Fruit fly (Drosophila melanogaster) Kc167 (cell line): ENCODE results near the gene tal-AA.

Experiments used
- Myc ChIP-seq: fragments of >200 bp; optimal IDR thresholded peaks from 2 replicates; lab custom pipeline; 2017; ENCODE audit warnings: missing external identifiers
- Sin3A ChIP-seq: fragments of >200 bp; optimal IDR thresholded peaks from 2 replicates; lab custom pipeline; 2018; ENCODE audit warnings: missing external identifiers
- h ChIP-seq: fragments of >200 bp; optimal IDR thresholded peaks from 3 replicates; lab custom pipeline; 2018; ENCODE audit warnings: missing external identifiers
- insv ChIP-seq: fragments of >200 bp; optimal IDR thresholded peaks from 3 replicates; lab custom pipeline; 2018; ENCODE audit warnings: missing external identifiers
- psq ChIP-seq: fragments of >200 bp; optimal IDR thresholded peaks from 2 replicates; lab custom pipeline; 2017; ENCODE audit warnings: missing external identifiers
- ttk ChIP-seq: sonication (Bioruptor generic); optimal IDR thresholded peaks from 2 replicates; lab custom pipeline; 2017; ENCODE audit warnings: missing external identifiers

tal-AA gene

DNA sequence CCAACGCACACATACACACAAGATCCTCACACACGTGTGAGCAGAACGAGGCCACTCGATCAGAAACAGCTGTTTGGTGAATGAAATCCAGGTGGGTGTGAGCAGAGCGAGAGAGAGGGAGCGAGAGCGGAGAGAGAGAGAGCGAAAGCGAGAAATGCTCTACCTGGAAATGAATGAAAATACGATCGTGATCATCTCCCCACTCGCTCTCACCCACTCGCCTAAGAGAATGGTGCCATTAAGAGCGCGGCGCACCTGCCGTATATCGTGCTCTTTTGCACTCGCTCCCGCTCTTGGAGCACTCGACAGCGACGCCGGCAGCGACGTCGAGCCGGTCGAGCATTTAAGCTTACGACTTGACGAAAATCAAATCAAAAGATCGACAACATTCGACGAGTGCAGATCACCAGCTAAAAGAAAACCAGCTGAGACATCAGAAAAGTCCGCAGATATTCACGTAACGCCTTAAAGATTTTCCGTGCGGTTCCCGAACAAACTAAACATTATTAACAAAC is at the start of gene tal-AA, which contains the start of the genes tal-1A, tal-2A and tal-3A:
Gene tal-AA (plus strand): TSS at position 374 of the 515 bp plus-strand sequence.
Gene tal-1A (plus strand): TSS at position 374 of the 515 bp plus-strand sequence.
Gene tal-2A (plus strand): TSS at position 374 of the 515 bp plus-strand sequence.
Gene tal-3A (plus strand): TSS at position 374 of the 515 bp plus-strand sequence.
- no peak for TF ChIP-seq h (lab: Kevin White, UChicago)
- TF ChIP-seq psq (lab: Kevin White, UChicago) = no peak
- no peak for TF ChIP-seq Sin3A (lab: Kevin White, UChicago)
- TF ChIP-seq insv (lab: Kevin White, UChicago) = no peak
- no peak for TF ChIP-seq Myc
- TF ChIP-seq ttk (lab: Kevin White, UChicago) = no peak

- TF ChIP-seq insv (lab: Kevin White, UChicago) (no peak), h (lab: Kevin White, UChicago) (no peak), Sin3A (lab: Kevin White, UChicago) (no peak), ttk (lab: Kevin White, UChicago) (no peak), psq (lab: Kevin White, UChicago) (no peak), Myc (no peak)
Measured at dm6 chr3R:13765001-13765400, 47.9 kb upstream of the tal-AA start.

dm6 chr3R:13765456-13765855 is 47.5 kb upstream of the tal-AA start, which contains the start of gene CG9312:
Gene CG9312 (plus strand): TSS chr3R:13765756.
- no peak for TF ChIP-seq Myc
- no peak for TF ChIP-seq ttk (lab: Kevin White, UChicago)
- no peak for TF ChIP-seq h (lab: Kevin White, UChicago)
- TF ChIP-seq insv (lab: Kevin White, UChicago) = no peak
- no peak for TF ChIP-seq psq (lab: Kevin White, UChicago)
- TF ChIP-seq Sin3A (lab: Kevin White, UChicago) = no peak

DNA sequence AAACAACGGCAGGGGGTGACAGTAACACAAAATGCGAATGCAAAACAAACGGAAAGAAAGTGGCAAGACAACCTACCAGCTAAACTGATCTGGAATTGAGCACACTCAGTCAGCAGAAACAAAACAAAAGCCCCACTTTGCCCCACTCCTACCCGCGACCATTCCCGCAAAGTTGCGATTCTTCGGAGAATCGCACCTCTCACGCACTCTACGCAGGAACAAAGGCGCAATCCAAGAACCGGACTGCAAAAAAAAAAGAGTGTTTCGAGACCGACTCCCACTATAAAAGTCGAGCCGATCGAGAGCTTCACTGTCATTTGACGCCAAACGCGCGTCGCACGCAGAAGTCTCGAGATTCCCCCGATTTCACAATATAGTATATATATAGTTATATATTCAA is 45.7 kb upstream of the tal-AA start, which contains the start of gene Cht5:
Gene Cht5 (plus strand): TSS at position 311 of the 400 bp plus-strand sequence.
- no peak for TF ChIP-seq ttk (lab: Kevin White, UChicago)
- no peak for TF ChIP-seq h (lab: Kevin White, UChicago)
- TF ChIP-seq Myc = no peak
- no peak for TF ChIP-seq Sin3A (lab: Kevin White, UChicago)
- no peak for TF ChIP-seq psq (lab: Kevin White, UChicago)
- TF ChIP-seq insv (lab: Kevin White, UChicago) = no peak

dm6 chr3R:13771195-13771594 is 41.7 kb upstream of the tal-AA start, which contains the start of gene CG9297:
Gene CG9297 (plus strand): TSS chr3R:13771495.
- no peak for TF ChIP-seq psq (lab: Kevin White, UChicago)
- no peak for TF ChIP-seq h (lab: Kevin White, UChicago)
- no peak for TF ChIP-seq Myc
- TF ChIP-seq Sin3A (lab: Kevin White, UChicago) = no peak
- TF ChIP-seq ttk (lab: Kevin White, UChicago) = no peak
- TF ChIP-seq insv (lab: Kevin White, UChicago) = no peak

DNA sequence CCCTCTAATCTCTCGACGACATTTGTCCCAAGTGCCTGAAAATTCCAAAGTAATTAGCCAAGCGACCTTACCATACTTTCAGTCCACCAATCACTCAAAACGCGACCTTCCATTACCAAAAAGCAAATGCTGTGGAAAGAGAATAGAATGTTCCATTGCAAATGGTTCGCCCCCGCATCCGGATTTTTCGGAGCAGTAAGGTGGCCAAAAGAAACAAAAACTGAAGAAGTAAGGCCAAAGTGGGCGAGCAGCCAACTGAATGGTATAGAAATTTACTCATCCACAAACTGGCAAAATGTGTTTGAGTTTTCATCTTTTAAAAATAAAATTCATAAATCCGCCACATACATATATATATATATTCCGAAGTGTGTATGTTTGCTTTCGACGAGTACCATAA is 39.6 kb upstream of the tal-AA start:
- TF ChIP-seq insv (lab: Kevin White, UChicago) (no peak), ttk (lab: Kevin White, UChicago) (no peak), Sin3A (lab: Kevin White, UChicago) (no peak), psq (lab: Kevin White, UChicago) (no peak), h (lab: Kevin White, UChicago) (no peak), Myc (no peak)

DNA sequence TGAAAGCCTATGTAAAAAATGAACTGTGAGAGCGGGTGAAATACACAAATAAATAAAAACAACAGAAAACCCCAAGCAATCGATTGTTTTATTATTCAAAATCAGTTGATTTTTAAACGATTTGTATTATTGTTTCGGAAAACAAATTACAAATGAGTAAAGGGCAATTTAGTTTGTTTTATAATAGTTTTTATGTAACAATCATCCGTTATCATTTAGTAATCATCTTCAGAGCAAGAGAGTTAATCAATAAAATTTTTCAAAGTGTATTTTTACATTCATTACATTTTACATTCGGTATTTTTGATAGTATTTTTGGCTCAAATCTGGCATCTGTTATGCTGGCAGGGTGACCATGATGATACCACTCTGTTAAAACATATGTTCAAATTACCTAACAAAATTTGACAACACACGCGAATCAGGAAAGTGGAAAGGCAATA is 33.6 kb upstream of the tal-AA start, which contains the start of the genes CG42375 and CG9288:
Gene CG42375 (plus strand): TSS at position 384 of the 443 bp plus-strand sequence.
Gene CG9288 (plus strand): TSS at position 384 of the 443 bp plus-strand sequence.
- TF ChIP-seq h (lab: Kevin White, UChicago) (no peak), Sin3A (lab: Kevin White, UChicago) (no peak)

DNA sequence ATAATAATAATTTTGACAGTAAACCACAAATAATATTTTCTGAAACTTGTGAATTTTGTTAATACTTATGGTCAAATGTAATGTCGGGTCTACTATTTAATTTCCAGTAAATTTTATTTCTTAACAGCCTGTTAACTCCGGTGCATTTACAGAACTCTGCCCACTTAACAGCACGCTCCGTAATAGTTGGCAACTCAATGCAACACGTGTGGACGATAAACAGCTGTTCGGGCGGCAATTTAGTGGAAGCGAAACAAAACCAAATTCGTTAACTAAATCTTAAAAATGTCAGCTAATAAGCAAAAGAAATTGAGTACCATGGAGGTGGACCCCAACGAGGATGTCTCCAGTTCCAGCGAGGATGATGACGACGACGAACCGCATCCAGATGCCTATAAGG is 32.1 kb upstream of the tal-AA start, which contains the start of gene CG9286:
Gene CG9286 (plus strand): TSS at position 196 of the 400 bp plus-strand sequence.
- TF ChIP-seq psq (lab: Kevin White, UChicago) (no peak), insv (lab: Kevin White, UChicago) (no peak), h (lab: Kevin White, UChicago) (no peak), Myc (no peak), Sin3A (lab: Kevin White, UChicago) (no peak), ttk (lab: Kevin White, UChicago) (no peak)

DNA sequence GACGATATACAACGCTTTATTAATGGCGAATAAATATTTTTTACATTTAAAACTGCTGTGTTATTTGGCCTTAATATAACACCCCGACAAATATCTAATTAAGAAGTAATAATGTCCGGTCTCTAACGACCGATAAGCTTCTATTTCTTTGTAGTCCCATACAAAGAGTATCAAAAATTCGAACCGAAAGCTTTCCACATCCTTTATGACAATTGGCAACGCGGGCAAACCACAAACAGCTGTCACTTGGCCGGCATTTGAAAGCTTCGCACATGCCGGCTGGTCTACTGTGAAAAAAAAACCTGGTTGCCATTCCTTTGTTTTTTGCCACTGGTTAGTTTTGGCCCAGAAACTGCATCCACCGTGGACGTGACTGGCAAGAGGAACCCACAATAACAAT is 30.9 kb upstream of the tal-AA start, which contains the start of gene Dip-B:
Gene Dip-B (plus strand): TSS at position 254 of the 400 bp plus-strand sequence.
- TF ChIP-seq Myc = no peak
- no peak for TF ChIP-seq insv (lab: Kevin White, UChicago)
- no peak for TF ChIP-seq Sin3A (lab: Kevin White, UChicago)
- TF ChIP-seq h (lab: Kevin White, UChicago) = no peak
- TF ChIP-seq psq (lab: Kevin White, UChicago) = no peak
- TF ChIP-seq ttk (lab: Kevin White, UChicago) = no peak

- no peak for TF ChIP-seq psq (lab: Kevin White, UChicago)
- no peak for TF ChIP-seq h (lab: Kevin White, UChicago)
- TF ChIP-seq Myc = no peak
- no peak for TF ChIP-seq insv (lab: Kevin White, UChicago)
- TF ChIP-seq ttk (lab: Kevin White, UChicago) = no peak
- TF ChIP-seq Sin3A (lab: Kevin White, UChicago) = no peak
Measured at dm6 chr3R:13782578-13782977, 30.3 kb upstream of the tal-AA start.

- TF ChIP-seq psq (lab: Kevin White, UChicago) = no peak
- TF ChIP-seq Sin3A (lab: Kevin White, UChicago) = no peak
- TF ChIP-seq insv (lab: Kevin White, UChicago) = no peak
- no peak for TF ChIP-seq h (lab: Kevin White, UChicago)
- no peak for TF ChIP-seq ttk (lab: Kevin White, UChicago)
- no peak for TF ChIP-seq Myc
Measured at dm6 chr3R:13783397-13783796, 29.5 kb upstream of the tal-AA start.
